Fruit fly (Drosophila melanogaster): ENCODE data around the gene CG9837.

Gene CG9837

DNA sequence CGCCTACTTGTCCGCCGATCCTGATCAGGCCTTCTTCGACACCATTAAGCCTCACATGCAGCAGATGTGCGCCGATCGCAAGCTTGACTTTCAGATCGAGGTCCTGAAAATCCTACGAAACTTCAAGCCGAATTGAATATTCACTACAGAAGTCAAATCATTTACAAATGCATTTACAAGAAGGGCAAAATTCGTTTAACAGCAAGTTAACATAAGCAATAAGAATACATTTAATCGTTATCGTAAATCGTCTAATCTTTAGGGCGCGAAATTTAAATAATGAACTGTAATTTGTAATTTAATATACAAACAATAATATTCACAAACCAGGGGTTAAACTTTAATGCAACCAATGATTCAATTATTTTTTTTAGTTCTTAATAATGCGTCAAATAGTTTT is 6.3 kb downstream of the CG9837 start:
- TF ChIP-seq CrebA (GFP tag; optimal IDR thresholded peaks at IDR 0.05; ENCODE audit: borderline replicate concordance) (no peak), Hr78 (GFP tag; optimal IDR thresholded peaks at IDR 0.05) (no peak), Myc (optimal IDR thresholded peaks at IDR 0.05) (no peak), dmrt93B (GFP tag; optimal IDR thresholded peaks at IDR 0.05) (no peak), rgr (GFP tag; optimal IDR thresholded peaks at IDR 0.05) (no peak), Sp1 (GFP tag; optimal IDR thresholded peaks at IDR 0.05) (no peak), woc (GFP tag; optimal IDR thresholded peaks at IDR 0.05) (no peak), Dfd (GFP tag; optimal IDR thresholded peaks at IDR 0.05) (no peak), GATAd (GFP tag; optimal IDR thresholded peaks at IDR 0.05) (no peak), jim (GFP tag; optimal IDR thresholded peaks at IDR 0.05) (no peak), lola (GFP tag; optimal IDR thresholded peaks at IDR 0.05) (no peak), fru (GFP tag; optimal IDR thresholded peaks at IDR 0.05) (no peak), CG9705 (GFP tag; optimal IDR thresholded peaks at IDR 0.05) (no peak), br (GFP tag; optimal IDR thresholded peaks at IDR 0.05) (no peak), Hr83 (GFP tag; optimal IDR thresholded peaks at IDR 0.05; ENCODE audit: poor library complexity, severe bottlenecking) (no peak), sv (GFP tag; optimal IDR thresholded peaks at IDR 0.05) (no peak), Jra (GFP tag; optimal IDR thresholded peaks at IDR 0.05) (no peak)

DNA sequence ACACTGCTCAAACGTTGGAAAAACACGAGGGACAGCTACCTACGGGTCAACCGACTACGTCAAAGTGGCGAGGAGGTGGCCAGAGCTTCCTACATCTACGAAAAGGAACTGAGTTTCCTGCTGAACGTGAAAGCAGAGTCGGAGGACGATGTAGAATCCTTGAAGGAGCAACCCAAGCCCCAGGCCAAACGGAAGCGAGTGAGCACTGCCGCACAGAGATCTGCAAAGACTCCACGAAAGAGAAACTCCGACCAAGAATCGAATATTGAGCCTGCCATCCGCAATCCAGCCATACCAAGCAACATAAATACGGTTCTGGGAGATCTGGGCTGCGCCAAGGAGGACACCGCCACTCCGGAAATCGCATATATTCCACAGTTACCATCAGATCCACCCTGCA is 6.7 kb downstream of the CG9837 start:
- no peak for TF ChIP-seq Dfd (GFP tag; optimal IDR thresholded peaks at IDR 0.05)
- TF ChIP-seq jim (GFP tag; optimal IDR thresholded peaks at IDR 0.05) = no peak
- TF ChIP-seq h (GFP tag; optimal IDR thresholded peaks at IDR 0.05) = no peak
- TF ChIP-seq Hnf4 (GFP tag; optimal IDR thresholded peaks at IDR 0.05) = no peak
- TF ChIP-seq brk (GFP tag; optimal IDR thresholded peaks at IDR 0.05) = no peak
- no peak for TF ChIP-seq Jra (GFP tag; optimal IDR thresholded peaks at IDR 0.05)
- TF ChIP-seq CrebA (GFP tag; optimal IDR thresholded peaks at IDR 0.05; ENCODE audit: borderline replicate concordance) = no peak
- TF ChIP-seq psq (GFP tag; optimal IDR thresholded peaks at IDR 0.05) = no peak
- no peak for TF ChIP-seq lola (GFP tag; optimal IDR thresholded peaks at IDR 0.05)

DNA sequence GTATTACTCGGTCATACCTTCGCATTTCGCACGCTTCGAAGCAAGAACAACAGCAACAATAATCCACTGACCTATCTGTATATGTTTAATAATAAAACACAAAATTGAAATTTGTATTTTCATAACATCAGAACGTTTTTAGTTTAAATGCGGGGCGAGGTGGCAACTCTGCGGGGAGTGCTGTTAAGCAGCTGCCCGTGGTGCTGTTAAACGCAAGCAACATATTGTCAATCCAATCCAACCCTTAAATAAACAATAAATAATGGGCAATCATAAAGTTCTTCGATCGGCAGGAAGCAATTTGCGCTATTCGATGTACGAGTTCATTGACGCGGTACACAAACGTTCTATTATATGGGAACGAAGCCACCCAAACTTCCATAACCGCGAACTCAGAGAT is 7.3 kb downstream of the CG9837 start, which contains the start of gene hng2:
Gene hng2 (plus strand): TSS at position 219 of the 400 bp plus-strand sequence.
- peak; percentile 9 for TF ChIP-seq Myc (optimal IDR thresholded peaks at IDR 0.05)
- no peak for TF ChIP-seq Dif (GFP tag; optimal IDR thresholded peaks at IDR 0.05; ENCODE audit: partially characterized antibody)

DNA sequence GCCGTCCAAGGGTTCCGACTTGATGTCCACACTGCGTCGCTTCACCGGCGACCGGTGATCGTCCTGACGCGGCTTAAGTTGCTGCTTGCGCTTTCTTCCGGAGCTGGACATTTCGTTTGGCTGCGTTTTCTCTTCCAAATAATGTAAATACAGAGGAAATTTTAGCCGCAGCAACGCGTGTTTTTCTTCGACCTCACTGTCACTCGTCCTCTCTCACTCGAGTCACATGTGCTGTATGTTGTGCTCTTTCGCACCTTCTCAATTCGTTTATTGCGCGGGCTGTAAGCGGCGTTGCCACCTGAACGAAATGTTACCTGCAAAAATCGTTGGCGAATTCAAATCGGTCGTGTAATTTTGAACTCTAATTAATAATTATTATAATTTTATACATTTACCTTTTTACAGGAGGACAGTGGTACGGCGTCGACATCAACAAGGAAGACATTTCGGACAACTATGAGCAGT is 8.0 kb downstream of the CG9837 start, which contains the start of gene CG9839:
Gene CG9839 (minus strand): TSS at position 415 of the 465 bp plus-strand sequence.
- TF ChIP-seq woc (GFP tag; optimal IDR thresholded peaks at IDR 0.05) (no peak), h (GFP tag; optimal IDR thresholded peaks at IDR 0.05) (no peak), dsf (GFP tag; optimal IDR thresholded peaks at IDR 0.05; ENCODE audit: borderline replicate concordance) (no peak), Hr83 (GFP tag; optimal IDR thresholded peaks at IDR 0.05; ENCODE audit: poor library complexity, severe bottlenecking) (no peak), Jra (GFP tag; optimal IDR thresholded peaks at IDR 0.05) (no peak), pan (optimal IDR thresholded peaks at IDR 0.05) (no peak), HLH106 (tag; optimal IDR thresholded peaks at IDR 0.05) (no peak), tai (GFP tag; optimal IDR thresholded peaks at IDR 0.05) (no peak), Vsx2 (GFP tag; optimal IDR thresholded peaks at IDR 0.05; ENCODE audit: partially characterized antibody) (no peak), Myc (optimal IDR thresholded peaks at IDR 0.05) (no peak), ey (GFP tag; optimal IDR thresholded peaks at IDR 0.05) (no peak), Mio (GFP tag; optimal IDR thresholded peaks at IDR 0.05) (no peak), dmrt93B (GFP tag; optimal IDR thresholded peaks at IDR 0.05) (no peak), usp (GFP tag; optimal IDR thresholded peaks at IDR 0.05) (no peak), br (GFP tag; optimal IDR thresholded peaks at IDR 0.05) (no peak), Dfd (GFP tag; optimal IDR thresholded peaks at IDR 0.05) (no peak)

DNA sequence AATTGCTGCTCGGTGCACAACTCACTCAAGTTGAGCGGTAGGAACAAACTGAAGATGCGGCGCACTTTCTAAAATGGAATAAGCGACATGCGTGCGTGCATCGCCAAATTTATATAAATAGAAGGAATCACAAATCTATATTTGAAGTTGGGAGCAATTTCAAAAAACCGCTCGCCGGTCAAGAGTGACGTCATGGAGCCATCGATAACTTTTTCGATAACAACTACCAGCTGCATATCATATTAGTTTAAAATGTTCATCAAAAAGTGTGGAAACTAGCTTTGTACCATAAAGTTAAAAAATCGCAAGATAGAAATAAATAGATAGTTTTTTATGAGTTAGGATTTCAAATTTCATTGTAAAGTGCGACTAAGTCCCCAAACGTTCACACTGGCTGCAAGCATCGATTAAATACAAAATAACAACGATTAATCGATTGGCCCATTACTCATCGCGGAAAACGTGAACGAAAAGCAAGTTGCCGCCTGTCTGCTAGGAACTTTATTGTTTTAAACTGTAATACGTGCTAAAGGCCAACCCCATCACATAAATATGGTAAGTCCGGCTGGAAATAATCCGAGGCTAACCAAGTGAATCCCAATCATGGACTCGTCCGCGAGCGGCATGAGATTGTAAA is 12.1 kb downstream of the CG9837 start, which contains the start of the genes Pif1A, Pif1B and CCT7:
Gene Pif1A (minus strand): TSS at position 51 of the 637 bp plus-strand sequence.
Gene Pif1B (minus strand): TSS at position 51 of the 637 bp plus-strand sequence.
Gene CCT7 (plus strand): TSS at position 439 of the 637 bp plus-strand sequence.
- TF ChIP-seq jim (GFP tag; optimal IDR thresholded peaks at IDR 0.05) = no peak
- TF ChIP-seq Jra (GFP tag; optimal IDR thresholded peaks at IDR 0.05) = peak; percentile 86
- TF ChIP-seq HLH106 (tag; optimal IDR thresholded peaks at IDR 0.05) = peak; percentile 4
- TF ChIP-seq brk (GFP tag; optimal IDR thresholded peaks at IDR 0.05) = no peak
- peak; percentile 50 for TF ChIP-seq Hnf4 (GFP tag; optimal IDR thresholded peaks at IDR 0.05)
- TF ChIP-seq dsf (GFP tag; optimal IDR thresholded peaks at IDR 0.05; ENCODE audit: borderline replicate concordance) = peak; percentile 29
- TF ChIP-seq psq (GFP tag; optimal IDR thresholded peaks at IDR 0.05) = peak; percentile 29
- TF ChIP-seq foxo (GFP tag; optimal IDR thresholded peaks at IDR 0.05) = no peak
- no peak for TF ChIP-seq dl (GFP tag; optimal IDR thresholded peaks at IDR 0.05; ENCODE audit: insufficient read depth in 1 of 2, partially characterized antibody in 2 of 2)
- TF ChIP-seq h (GFP tag; optimal IDR thresholded peaks at IDR 0.05) = peak; percentile 43
- TF ChIP-seq rgr (GFP tag; optimal IDR thresholded peaks at IDR 0.05) = peak; percentile 29
- TF ChIP-seq OdsH (GFP tag; optimal IDR thresholded peaks at IDR 0.05) = peak; percentile 5
- peak; percentile 5 for TF ChIP-seq Sp1 (GFP tag; optimal IDR thresholded peaks at IDR 0.05)
- TF ChIP-seq Myc (optimal IDR thresholded peaks at IDR 0.05) = peak; percentile 33
- TF ChIP-seq Rel (GFP tag; optimal IDR thresholded peaks at IDR 0.05) = no peak
- TF ChIP-seq Rel (tag; optimal IDR thresholded peaks at IDR 0.05) = peak; percentile 10
- no peak for TF ChIP-seq Mio (GFP tag; optimal IDR thresholded peaks at IDR 0.05)
- peak; percentile 21 for TF ChIP-seq ey (GFP tag; optimal IDR thresholded peaks at IDR 0.05)
- TF ChIP-seq usp (GFP tag; optimal IDR thresholded peaks at IDR 0.05) = no peak
- no peak for TF ChIP-seq dmrt93B (GFP tag; optimal IDR thresholded peaks at IDR 0.05)
- no peak for TF ChIP-seq CG9705 (GFP tag; optimal IDR thresholded peaks at IDR 0.05)

Measured in whole organism, wandering third instar larva.